Worm (Caenorhabditis elegans) whole organism, mixed stage, embryonic: ENCODE measurements around the gene dnj-17.

Experiments
- flh-1 ChIP-seq: fragments of 200-800 bp; sonication (Bioruptor generic); optimal IDR thresholded peaks from 2 replicates; lab custom pipeline; 2018; ENCODE audit warnings: mild to moderate bottlenecking, missing genetic modification characterization, moderate library complexity, missing compliant biosample characterization
- lsy-2 ChIP-seq: fragments of 150-350 bp; optimal IDR thresholded peaks from 2 replicates; lab custom pipeline; 2014; ENCODE audit warnings: missing biosample characterization, missing genetic modification characterization
- nhr-12 ChIP-seq: fragments of 150-350 bp; optimal IDR thresholded peaks from 2 replicates; lab custom pipeline; 2014; ENCODE audit warnings: missing biosample characterization, missing genetic modification characterization
- snpc-4 ChIP-seq: fragments of 150-350 bp; optimal IDR thresholded peaks from 2 replicates; lab custom pipeline; 2014; ENCODE audit warnings: missing biosample characterization, missing genetic modification characterization

DNA sequence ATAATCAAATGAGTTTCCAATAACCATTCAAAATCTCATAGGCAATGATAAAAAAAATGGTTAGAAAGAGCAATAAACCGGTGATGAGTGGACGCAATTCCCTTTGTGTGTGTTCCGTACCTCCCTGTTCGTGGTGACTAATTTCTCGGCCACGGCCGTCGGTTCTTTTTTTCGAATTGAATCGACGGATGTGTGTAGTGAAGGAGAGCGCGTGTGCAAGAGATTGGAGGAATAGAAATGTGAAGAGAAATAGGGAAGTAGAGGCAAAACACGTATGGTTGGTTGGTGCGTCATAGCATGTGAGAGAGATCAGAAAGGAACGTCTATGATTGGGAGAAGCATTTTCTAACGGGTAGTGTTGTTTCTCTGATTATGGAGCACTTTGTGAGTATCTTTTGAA, 33.3 kb downstream of the dnj-17 start:
- TF ChIP-seq snpc-4 (tag; lab: Kevin White, UChicago) (no peak), lsy-2 (tag; lab: Kevin White, UChicago) (no peak), flh-1 (GFP tag; lab: Kevin White, UChicago) (no peak), nhr-12 (no peak)
